Fruit fly (Drosophila melanogaster): ENCODE results near the gene CG13455.

DNA sequence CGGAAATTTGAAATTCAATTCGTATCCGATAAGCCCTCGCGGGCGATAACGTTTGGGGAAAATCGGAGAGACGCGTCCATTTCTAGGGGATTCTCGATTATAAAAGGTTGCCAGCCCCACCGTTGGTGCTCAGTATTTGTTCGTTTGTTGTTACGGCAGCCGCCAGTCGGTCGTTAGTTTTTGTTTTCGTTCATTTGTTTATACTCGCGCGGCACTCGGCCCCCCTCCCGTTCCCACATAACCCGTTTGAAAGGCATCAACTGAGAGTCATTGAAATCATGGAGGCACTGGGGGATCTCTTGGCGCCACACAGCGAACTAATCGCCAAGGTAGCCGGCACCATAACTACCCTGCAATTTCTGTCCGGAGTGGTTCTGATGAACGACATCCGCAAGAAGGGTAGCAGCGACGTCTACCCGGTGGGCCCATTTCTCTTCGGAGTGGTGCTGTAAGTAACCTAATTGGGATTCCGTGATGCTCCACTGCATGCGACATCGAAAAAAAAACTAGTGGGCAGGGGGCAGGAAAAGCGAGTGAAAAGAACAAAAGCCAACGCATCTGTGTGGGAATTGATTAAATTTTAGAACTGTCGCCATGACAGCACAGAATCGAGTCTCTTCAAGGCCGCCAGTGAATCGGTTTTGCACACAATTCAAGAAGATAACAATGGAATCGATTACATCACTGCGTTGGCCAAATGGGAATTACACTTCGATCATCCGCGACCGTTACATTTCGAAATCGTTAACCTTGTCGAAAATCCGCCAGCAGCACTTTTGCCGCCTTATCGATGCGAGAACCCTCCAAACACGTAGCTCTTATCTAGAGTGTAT is 4.7 kb downstream of the CG13455 start, which contains the start of gene CG7272:
- TF ChIP-seq CG8478 (optimal IDR thresholded peaks at IDR 0.05): no peak
- TF ChIP-seq CTCF (optimal IDR thresholded peaks at IDR 0.05): no peak
